Worm (Caenorhabditis elegans): ENCODE measurements around the gene glb-22.

Gene glb-22

DNA sequence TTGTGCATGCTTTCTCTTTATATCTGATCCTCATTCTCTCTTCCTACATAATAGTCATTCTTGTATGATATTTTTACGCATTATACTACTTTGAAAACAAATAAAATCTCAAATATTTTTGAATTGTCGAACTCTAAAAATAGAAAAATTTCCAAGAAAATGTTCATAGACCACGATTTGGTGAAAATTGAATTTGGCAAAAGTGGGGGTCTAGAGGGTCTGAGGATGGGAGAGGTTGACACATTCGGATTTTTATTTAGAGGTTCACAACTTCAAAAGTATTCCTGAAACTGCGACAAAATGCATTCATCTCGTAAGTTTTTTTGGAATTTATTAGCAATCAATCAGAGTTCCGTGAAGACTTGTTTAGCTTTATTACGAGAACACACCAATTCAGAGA is at the start of gene glb-22:
Gene glb-22, plus strand, starts transcription at position 301 of the 400 bp plus-strand sequence.
- TF ChIP-seq T23F11.4 (GFP tag; optimal IDR thresholded peaks at IDR 0.05): no peak
- no peak for TF ChIP-seq nfya-1 (tag; optimal IDR thresholded peaks at IDR 0.05)
- TF ChIP-seq pha-4 (tag; optimal IDR thresholded peaks at IDR 0.05): no peak
- no peak for TF ChIP-seq nhr-11 (tag; optimal IDR thresholded peaks at IDR 0.05)
- TF ChIP-seq lin-11 (tag; optimal IDR thresholded peaks at IDR 0.05): no peak
- no peak for TF ChIP-seq hlh-30 (tag; optimal IDR thresholded peaks at IDR 0.05; ENCODE audit: insufficient read depth)
- no peak for TF ChIP-seq ceh-31 (tag; optimal IDR thresholded peaks at IDR 0.05)
- TF ChIP-seq ceh-30 (tag; optimal IDR thresholded peaks at IDR 0.05): no peak

DNA sequence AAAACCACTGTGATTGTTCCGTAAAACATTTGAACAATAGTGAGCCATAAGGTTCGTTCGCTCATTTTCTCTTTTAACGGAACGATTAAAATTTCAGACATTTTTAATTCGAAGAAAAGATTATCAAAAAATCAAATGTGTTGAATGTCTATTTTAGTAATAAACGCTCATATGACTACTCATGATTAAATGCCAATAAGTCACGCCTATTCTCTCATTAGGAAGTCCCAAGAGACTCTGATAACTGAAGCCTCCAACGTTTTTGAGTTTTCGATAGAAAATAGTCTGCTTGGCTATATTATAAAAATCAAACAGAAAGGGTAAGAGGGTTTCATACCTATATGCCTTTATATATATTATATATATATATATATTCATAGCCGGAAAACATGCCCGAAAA is 43.9 kb upstream of the glb-22 start, which contains the start of gene srg-47:
Gene srg-47, minus strand, starts transcription at position 101 of the 400 bp plus-strand sequence.
- TF ChIP-seq zip-5 (tag; optimal IDR thresholded peaks at IDR 0.05) (no peak), unc-3 (GFP tag; conservative IDR thresholded peaks at IDR 0.05) (no peak), unc-3 (tag; optimal IDR thresholded peaks at IDR 0.05) (no peak), unc-55 (GFP tag; optimal IDR thresholded peaks at IDR 0.05) (no peak), che-1 (tag; optimal IDR thresholded peaks at IDR 0.05) (no peak), hlh-6 (tag; optimal IDR thresholded peaks at IDR 0.05) (no peak), ttx-3 (tag; optimal IDR thresholded peaks at IDR 0.05) (no peak), tbx-7 (tag; optimal IDR thresholded peaks at IDR 0.05) (no peak), C08G9.2 (tag; optimal IDR thresholded peaks at IDR 0.05) (no peak), K02D7.2 (tag; optimal IDR thresholded peaks at IDR 0.05) (no peak), Y22D7AL.16 (tag; optimal IDR thresholded peaks at IDR 0.05) (no peak), ref-2 (tag; optimal IDR thresholded peaks at IDR 0.05) (no peak), sdc-2 (tag; optimal IDR thresholded peaks at IDR 0.05) (no peak), hlh-15 (tag; optimal IDR thresholded peaks at IDR 0.05) (no peak), mec-3 (tag; optimal IDR thresholded peaks at IDR 0.05; ENCODE audit: borderline replicate concordance) (no peak), eyg-1 (tag; optimal IDR thresholded peaks at IDR 0.05) (no peak), ceh-48 (tag; optimal IDR thresholded peaks at IDR 0.05) (no peak), elt-4 (tag; optimal IDR thresholded peaks at IDR 0.05) (no peak)

DNA sequence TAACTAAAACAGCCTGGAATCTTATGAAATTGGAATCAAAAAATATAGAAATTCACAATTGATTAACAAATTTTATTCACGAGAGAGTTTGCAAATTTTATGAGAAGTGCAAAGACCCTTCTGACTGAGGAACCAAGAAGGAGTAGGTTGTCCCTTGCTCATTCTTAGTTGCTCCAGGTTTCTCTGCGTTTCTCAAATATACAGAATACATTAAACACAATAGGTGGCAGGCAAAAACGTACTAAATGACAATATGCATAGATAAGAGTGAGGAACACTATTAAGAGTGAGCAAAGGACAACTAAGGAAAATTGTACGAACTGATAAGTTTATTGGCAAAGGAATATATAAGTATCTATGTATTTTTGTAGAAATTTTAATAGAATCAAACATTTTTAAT is 41.3 kb upstream of the glb-22 start, which contains the start of gene C53A5.9:
Gene C53A5.9, minus strand, starts transcription at position 101 of the 400 bp plus-strand sequence.
- no peak for TF ChIP-seq hlh-15 (tag; optimal IDR thresholded peaks at IDR 0.05)
- no peak for TF ChIP-seq C38D4.7 (GFP tag; optimal IDR thresholded peaks at IDR 0.05)
- no peak for TF ChIP-seq pha-2 (tag; optimal IDR thresholded peaks at IDR 0.05)
- TF ChIP-seq ama-1 (optimal IDR thresholded peaks at IDR 0.05): no peak
- TF ChIP-seq elt-4 (tag; optimal IDR thresholded peaks at IDR 0.05): no peak
- no peak for TF ChIP-seq che-1 (tag; optimal IDR thresholded peaks at IDR 0.05)
- no peak for TF ChIP-seq ceh-31 (tag; optimal IDR thresholded peaks at IDR 0.05)
- no peak for TF ChIP-seq unc-3 (GFP tag; conservative IDR thresholded peaks at IDR 0.05)
- no peak for TF ChIP-seq unc-3 (tag; optimal IDR thresholded peaks at IDR 0.05)
- no peak for TF ChIP-seq ceh-24 (tag; optimal IDR thresholded peaks at IDR 0.05)
- TF ChIP-seq pat-9 (tag; optimal IDR thresholded peaks at IDR 0.05): no peak
- no peak for TF ChIP-seq tbx-2 (tag; optimal IDR thresholded peaks at IDR 0.05)
- no peak for TF ChIP-seq hlh-8 (tag; optimal IDR thresholded peaks at IDR 0.05)
- no peak for TF ChIP-seq ceh-6 (GFP tag; optimal IDR thresholded peaks at IDR 0.05)

DNA sequence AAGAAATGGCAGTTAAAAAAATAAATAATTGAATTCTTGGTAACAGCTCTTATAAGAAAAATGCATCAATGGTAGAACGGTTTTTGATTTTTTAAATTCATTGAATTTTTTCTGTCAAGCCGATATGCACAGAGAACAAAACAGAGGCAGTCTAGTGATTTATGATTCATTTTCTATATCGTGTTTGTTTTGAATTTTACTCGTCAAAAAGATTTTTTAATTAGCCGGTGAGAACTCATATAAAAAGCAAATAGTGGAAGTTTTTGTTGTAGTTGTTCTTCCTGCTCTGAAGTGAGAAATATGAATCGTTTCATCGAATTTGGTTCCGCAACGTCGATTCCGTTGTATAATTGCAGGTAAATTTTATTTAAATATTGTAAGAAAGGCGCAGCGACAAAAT is 40.8 kb upstream of the glb-22 start, which contains the start of gene srt-32:
Gene srt-32, plus strand, starts transcription at position 301 of the 400 bp plus-strand sequence.
- no peak for TF ChIP-seq unc-55 (GFP tag; optimal IDR thresholded peaks at IDR 0.05)
- no peak for TF ChIP-seq hlh-8 (tag; optimal IDR thresholded peaks at IDR 0.05)

DNA sequence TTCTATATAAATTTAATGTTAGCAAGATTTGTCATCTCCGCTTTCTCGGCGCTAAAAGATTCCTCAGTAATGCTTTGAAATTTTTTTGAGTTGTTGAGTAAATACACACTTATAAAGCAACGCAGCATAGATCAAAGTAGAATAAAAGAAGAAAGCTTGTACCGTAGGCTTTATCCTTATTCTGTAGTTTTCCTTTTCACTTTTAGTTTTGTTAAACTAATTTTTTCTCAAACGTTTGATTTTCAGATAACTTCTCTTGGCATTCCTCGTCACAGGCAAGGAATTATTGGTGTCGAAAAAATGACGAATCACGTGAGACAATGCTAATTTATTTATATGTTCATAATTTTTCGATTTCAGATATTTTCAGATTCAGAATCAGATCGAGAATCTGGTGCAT is 37.5 kb upstream of the glb-22 start, which contains the start of gene C53A5.11:
Gene C53A5.11, plus strand, starts transcription at position 301 of the 400 bp plus-strand sequence.
- no peak for TF ChIP-seq lim-6 (tag; optimal IDR thresholded peaks at IDR 0.05)
- no peak for TF ChIP-seq ceh-22 (tag; optimal IDR thresholded peaks at IDR 0.05)
- TF ChIP-seq hlh-8 (tag; optimal IDR thresholded peaks at IDR 0.05): no peak
- TF ChIP-seq sox-4 (tag; optimal IDR thresholded peaks at IDR 0.05): no peak
- no peak for TF ChIP-seq sdc-2 (tag; optimal IDR thresholded peaks at IDR 0.05)
- TF ChIP-seq che-1 (tag; optimal IDR thresholded peaks at IDR 0.05): no peak
- TF ChIP-seq C38D4.7 (GFP tag; optimal IDR thresholded peaks at IDR 0.05): no peak
- no peak for TF ChIP-seq ttx-3 (tag; optimal IDR thresholded peaks at IDR 0.05)
- no peak for TF ChIP-seq fkh-6 (tag; optimal IDR thresholded peaks at IDR 0.05)
- TF ChIP-seq odd-2 (tag; optimal IDR thresholded peaks at IDR 0.05): no peak
- no peak for TF ChIP-seq ets-4 (tag; optimal IDR thresholded peaks at IDR 0.05)
- no peak for TF ChIP-seq nhr-11 (tag; optimal IDR thresholded peaks at IDR 0.05)
- no peak for TF ChIP-seq dve-1 (tag; optimal IDR thresholded peaks at IDR 0.05)
- no peak for TF ChIP-seq fax-1 (tag; optimal IDR thresholded peaks at IDR 0.05)
- no peak for TF ChIP-seq pqm-1 (tag; optimal IDR thresholded peaks at IDR 0.05)
- TF ChIP-seq K09A11.1 (tag; optimal IDR thresholded peaks at IDR 0.05; ENCODE audit: insufficient read depth): no peak
